Worm (Caenorhabditis elegans) whole organism, mixed stage, embryonic: ENCODE data around the gene H25P19.1.

Experiments
- M03D4.4 ChIP-seq: sonication (generic microtip); optimal IDR thresholded peaks from 2 replicates; lab custom pipeline; 2017; ENCODE audit warnings: mild to moderate bottlenecking, missing genetic modification characterization, missing compliant biosample characterization
- bed-3 ChIP-seq: fragments of 200-800 bp; sonication (Bioruptor generic); optimal IDR thresholded peaks from 3 replicates; lab custom pipeline; 2018; ENCODE audit warnings: mild to moderate bottlenecking, missing genetic modification characterization, moderate library complexity, missing compliant biosample characterization
- blmp-1 ChIP-seq: fragments of 150-350 bp; optimal IDR thresholded peaks from 2 replicates; lab custom pipeline; 2014; ENCODE audit warnings: missing biosample characterization, missing genetic modification characterization
- ceh-39 ChIP-seq: fragments of 150-350 bp; optimal IDR thresholded peaks from 2 replicates; lab custom pipeline; 2014; ENCODE audit warnings: missing biosample characterization, missing genetic modification characterization
- ceh-43 ChIP-seq: fragments of 200-800 bp; sonication (Bioruptor generic); optimal IDR thresholded peaks from 2 replicates; lab custom pipeline; 2018; ENCODE audit warnings: mild to moderate bottlenecking, missing genetic modification characterization, moderate library complexity, missing compliant biosample characterization
- ceh-83 ChIP-seq: fragments of 200-800 bp; sonication (Bioruptor generic); optimal IDR thresholded peaks from 2 replicates; lab custom pipeline; 2018; ENCODE audit warnings: mild to moderate bottlenecking, missing genetic modification characterization, missing compliant biosample characterization
- ces-1 ChIP-seq: fragments of 150-350 bp; optimal IDR thresholded peaks from 2 replicates; lab custom pipeline; 2014; ENCODE audit warnings: missing biosample characterization, missing genetic modification reagents, missing genetic modification characterization
- cnd-1 ChIP-seq: fragments of 200-800 bp; sonication (Bioruptor generic); optimal IDR thresholded peaks from 2 replicates; lab custom pipeline; 2018; ENCODE audit warnings: mild to moderate bottlenecking, missing genetic modification characterization, missing compliant biosample characterization
- drap-1 ChIP-seq: fragments of 200-800 bp; sonication (Bioruptor generic); optimal IDR thresholded peaks from 3 replicates; lab custom pipeline; 2018; ENCODE audit warnings: mild to moderate bottlenecking, missing genetic modification characterization, missing compliant biosample characterization
- elt-1 ChIP-seq: sonication (generic microtip); optimal IDR thresholded peaks from 2 replicates; lab custom pipeline; 2017; ENCODE audit warnings: missing genetic modification characterization, mild to moderate bottlenecking, missing compliant biosample characterization, antibody characterized with exemption, moderate library complexity, borderline replicate concordance; ENCODE audit not compliant: insufficient read depth
- elt-3 ChIP-seq: fragments of 150-350 bp; optimal IDR thresholded peaks from 2 replicates; lab custom pipeline; 2014; ENCODE audit warnings: missing biosample characterization, missing genetic modification characterization
- ham-2 ChIP-seq: fragments of 200-800 bp; sonication (Bioruptor generic); optimal IDR thresholded peaks from 2 replicates; lab custom pipeline; 2018; ENCODE audit warnings: mild to moderate bottlenecking, missing genetic modification characterization, missing compliant biosample characterization
- lin-13 ChIP-seq: fragments of 150-350 bp; optimal IDR thresholded peaks from 2 replicates; lab custom pipeline; 2014; ENCODE audit warnings: missing biosample characterization, missing genetic modification characterization
- lsy-2 ChIP-seq: fragments of 150-350 bp; optimal IDR thresholded peaks from 2 replicates; lab custom pipeline; 2014; ENCODE audit warnings: missing biosample characterization, missing genetic modification characterization
- mab-5 ChIP-seq: fragments of 150-350 bp; optimal IDR thresholded peaks from 2 replicates; lab custom pipeline; 2014; ENCODE audit warnings: missing biosample characterization, missing genetic modification characterization
- mep-1 ChIP-seq: fragments of 150-350 bp; optimal IDR thresholded peaks from 2 replicates; lab custom pipeline; 2017; ENCODE audit warnings: missing biosample characterization, missing genetic modification reagents, missing genetic modification characterization, inconsistent platforms
- mls-2 ChIP-seq: sonication (generic microtip); optimal IDR thresholded peaks from 2 replicates; lab custom pipeline; 2016; ENCODE audit warnings: mild to moderate bottlenecking, missing genetic modification characterization, moderate library complexity, missing compliant biosample characterization
- nhr-12 ChIP-seq: fragments of 150-350 bp; optimal IDR thresholded peaks from 2 replicates; lab custom pipeline; 2014; ENCODE audit warnings: missing biosample characterization, missing genetic modification characterization
- nhr-2 ChIP-seq: fragments of 150-350 bp; optimal IDR thresholded peaks from 2 replicates; lab custom pipeline; 2014; ENCODE audit warnings: missing biosample characterization, missing genetic modification characterization
- nhr-237 ChIP-seq: fragments of 150-350 bp; optimal IDR thresholded peaks from 2 replicates; lab custom pipeline; 2014; ENCODE audit warnings: missing biosample characterization, missing genetic modification characterization
- nhr-28 ChIP-seq: fragments of 150-350 bp; optimal IDR thresholded peaks from 2 replicates; lab custom pipeline; 2014; ENCODE audit warnings: missing biosample characterization, missing genetic modification characterization
- pha-4 ChIP-seq: fragments of 150-350 bp; optimal IDR thresholded peaks from 2 replicates; lab custom pipeline; 2018; ENCODE audit warnings: missing biosample characterization, missing genetic modification reagents, missing genetic modification characterization
- sem-2 ChIP-seq: fragments of 200-800 bp; sonication (Bioruptor generic); optimal IDR thresholded peaks from 2 replicates; lab custom pipeline; 2018; ENCODE audit warnings: mild to moderate bottlenecking, missing genetic modification characterization, missing compliant biosample characterization
- sptf-1 ChIP-seq: sonication (generic microtip); optimal IDR thresholded peaks from 2 replicates; lab custom pipeline; 2017; ENCODE audit warnings: mild to moderate bottlenecking, missing genetic modification characterization, moderate library complexity, missing compliant biosample characterization
- tbx-8 ChIP-seq: fragments of 200-800 bp; sonication (Bioruptor generic); optimal IDR thresholded peaks from 2 replicates; lab custom pipeline; 2018; ENCODE audit warnings: mild to moderate bottlenecking, missing genetic modification characterization, moderate library complexity, missing compliant biosample characterization
- unc-39 ChIP-seq: fragments of 150-350 bp; optimal IDR thresholded peaks from 2 replicates; lab custom pipeline; 2014; ENCODE audit warnings: missing biosample characterization, missing genetic modification characterization
- unc-62 ChIP-seq: fragments of 150-350 bp; optimal IDR thresholded peaks from 2 replicates; lab custom pipeline; 2014; ENCODE audit warnings: missing biosample characterization, missing genetic modification reagents, missing genetic modification characterization
- zip-8 ChIP-seq: fragments of 150-350 bp; optimal IDR thresholded peaks from 2 replicates; lab custom pipeline; 2014; ENCODE audit warnings: missing biosample characterization, missing genetic modification characterization
- ztf-11 ChIP-seq: fragments of 150-350 bp; optimal IDR thresholded peaks from 2 replicates; lab custom pipeline; 2014; ENCODE audit warnings: missing biosample characterization, missing genetic modification characterization

The H25P19.1 gene

ce11 chrV:654402-654801 is 33.1 kb upstream of the H25P19.1 start, which contains the start of gene srj-6:
Gene srj-6 (minus strand): TSS chrV:654502.
- TF ChIP-seq tbx-8 (GFP tag; lab: Kevin White, UChicago): no peak
- TF ChIP-seq bed-3 (GFP tag; lab: Kevin White, UChicago): no peak
- no peak for TF ChIP-seq blmp-1 (tag; lab: Kevin White, UChicago)
- TF ChIP-seq elt-3 (tag; lab: Kevin White, UChicago): no peak
- no peak for TF ChIP-seq sem-2 (GFP tag; lab: Kevin White, UChicago)
- no peak for TF ChIP-seq nhr-12 (tag; lab: Kevin White, UChicago)
- no peak for TF ChIP-seq ceh-43 (GFP tag; lab: Kevin White, UChicago)
- no peak for TF ChIP-seq mep-1
- no peak for TF ChIP-seq M03D4.4 (tag; lab: Kevin White, UChicago)
- TF ChIP-seq nhr-237 (tag; lab: Kevin White, UChicago): no peak
- TF ChIP-seq cnd-1 (tag; lab: Kevin White, UChicago): no peak
- no peak for TF ChIP-seq mls-2
- no peak for TF ChIP-seq nhr-2 (tag; lab: Kevin White, UChicago)
- TF ChIP-seq ceh-83 (GFP tag; lab: Kevin White, UChicago): no peak
- TF ChIP-seq drap-1 (GFP tag; lab: Kevin White, UChicago): no peak
- no peak for TF ChIP-seq zip-8 (tag; lab: Kevin White, UChicago)
- no peak for TF ChIP-seq ztf-11 (tag; lab: Kevin White, UChicago)

DNA sequence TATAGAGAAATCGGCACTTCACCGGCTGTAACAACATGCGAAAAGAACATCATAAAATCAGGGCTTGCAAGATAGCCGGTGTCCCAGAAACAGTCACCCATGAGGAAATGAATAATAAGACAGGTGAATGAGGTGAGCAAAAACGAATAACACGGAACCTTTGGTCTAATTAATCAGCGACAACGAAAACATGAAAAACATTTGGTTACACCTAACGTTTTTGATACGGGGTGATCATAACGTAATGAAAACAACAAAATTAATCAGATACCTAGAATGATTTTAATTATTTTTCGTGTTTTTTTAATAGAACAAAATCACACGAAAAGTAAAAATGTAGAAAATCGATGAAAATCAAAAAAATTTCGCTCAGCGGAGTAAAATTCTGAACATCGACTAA is 31.7 kb upstream of the H25P19.1 start, which contains the start of gene srh-245:
Gene srh-245, minus strand, starts transcription at position 101 of the 400 bp plus-strand sequence.
- no peak for TF ChIP-seq tbx-8 (GFP tag; lab: Kevin White, UChicago)
- no peak for TF ChIP-seq mab-5 (tag; lab: Kevin White, UChicago)
- no peak for TF ChIP-seq ces-1 (GFP tag; lab: Kevin White, UChicago)
- no peak for TF ChIP-seq M03D4.4 (tag; lab: Kevin White, UChicago)
- TF ChIP-seq pha-4 (tag; lab: Kevin White, UChicago): no peak
- TF ChIP-seq nhr-2 (tag; lab: Kevin White, UChicago): no peak
- TF ChIP-seq ham-2 (GFP tag; lab: Kevin White, UChicago): no peak
- TF ChIP-seq, all 35 proteins: peak for 0

DNA sequence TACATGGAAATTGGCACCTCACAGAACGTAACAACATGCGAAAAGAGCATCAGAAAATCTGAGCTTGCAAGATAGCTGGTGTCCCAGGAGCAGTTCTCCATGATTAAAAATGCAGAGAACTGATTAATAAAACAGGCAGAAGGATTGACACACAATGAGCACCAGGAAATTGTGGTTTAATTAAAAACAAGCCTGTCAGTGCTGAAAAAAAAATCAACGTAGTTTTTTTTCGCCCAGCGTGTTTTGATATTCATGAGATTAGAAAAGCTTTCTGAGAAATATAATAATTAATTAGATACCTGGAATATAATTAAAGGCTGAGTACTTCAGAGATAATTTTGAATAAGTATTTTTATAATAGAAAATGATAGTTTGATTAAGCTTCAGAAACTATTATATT is 29.8 kb upstream of the H25P19.1 start, which contains the start of gene srh-246:
Gene srh-246, minus strand, starts transcription at position 101 of the 400 bp plus-strand sequence.
- no peak for TF ChIP-seq sem-2 (GFP tag; lab: Kevin White, UChicago)

DNA sequence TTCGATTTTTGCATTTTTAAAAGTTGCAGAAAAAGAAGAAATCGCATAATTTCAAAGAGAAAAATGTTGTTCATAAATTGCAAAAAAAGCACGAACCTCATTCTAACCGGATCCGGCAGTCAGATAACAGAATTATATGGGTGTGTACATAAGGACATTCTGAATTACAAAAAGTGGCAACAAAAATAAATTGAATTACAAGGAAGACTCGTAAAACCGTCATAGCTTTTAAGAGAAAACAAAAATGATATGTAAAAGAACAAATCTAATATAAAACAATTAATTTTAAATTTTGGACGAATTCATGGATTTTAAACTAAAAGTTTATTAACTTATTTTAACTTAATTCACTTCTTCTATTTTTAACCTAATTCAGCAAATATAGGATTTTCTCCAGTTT is 27.3 kb upstream of the H25P19.1 start, which contains the start of gene F31F4.17:
Gene F31F4.17, minus strand, starts transcription at position 101 of the 400 bp plus-strand sequence.
- TF ChIP-seq ceh-83 (GFP tag; lab: Kevin White, UChicago) (no peak), sem-2 (GFP tag; lab: Kevin White, UChicago) (no peak), ceh-39 (no peak), blmp-1 (tag; lab: Kevin White, UChicago) (no peak), ces-1 (GFP tag; lab: Kevin White, UChicago) (no peak), unc-39 (tag; lab: Kevin White, UChicago) (no peak), lsy-2 (tag; lab: Kevin White, UChicago) (no peak), elt-3 (tag; lab: Kevin White, UChicago) (no peak), sptf-1 (no peak), lin-13 (tag; lab: Kevin White, UChicago) (no peak), ham-2 (GFP tag; lab: Kevin White, UChicago) (no peak), cnd-1 (tag; lab: Kevin White, UChicago) (no peak), ceh-43 (GFP tag; lab: Kevin White, UChicago) (no peak), nhr-12 (tag; lab: Kevin White, UChicago) (no peak), bed-3 (GFP tag; lab: Kevin White, UChicago) (no peak), mep-1 (no peak), nhr-28 (no peak)

DNA sequence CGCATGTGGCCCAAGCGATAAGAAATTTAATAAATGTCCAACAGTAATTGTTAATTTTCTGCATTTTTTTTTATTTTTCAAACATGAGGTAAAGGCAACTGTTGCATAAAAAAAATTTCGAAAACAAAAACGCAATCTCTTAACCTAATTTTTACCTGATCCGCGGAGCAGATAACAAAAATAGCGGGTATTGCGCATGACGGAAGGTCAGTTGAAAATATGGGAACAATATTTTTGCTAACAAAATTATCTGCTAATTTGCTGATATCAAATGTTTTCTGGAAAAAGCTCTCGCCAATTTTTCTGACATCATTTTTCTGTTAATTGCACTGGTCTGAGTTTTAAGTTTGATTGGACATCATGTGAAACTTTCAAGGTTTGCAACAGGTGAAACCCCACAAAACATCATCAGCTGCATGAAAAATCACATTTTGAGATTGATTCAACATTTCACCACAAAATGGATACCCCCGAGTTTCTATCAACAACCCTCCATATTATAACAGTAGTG is 23.1 kb upstream of the H25P19.1 start, which contains the start of the genes F31F4.11 and srh-266:
Gene F31F4.11, minus strand, starts transcription at position 101 of the 511 bp plus-strand sequence.
Gene srh-266, plus strand, starts transcription at position 461 of the 511 bp plus-strand sequence.
- TF ChIP-seq nhr-2 (tag; lab: Kevin White, UChicago): no peak
- TF ChIP-seq nhr-12 (tag; lab: Kevin White, UChicago): no peak
- no peak for TF ChIP-seq unc-62 (GFP tag; lab: Kevin White, UChicago)
- TF ChIP-seq cnd-1 (tag; lab: Kevin White, UChicago): no peak
- no peak for TF ChIP-seq elt-1
- TF ChIP-seq ztf-11 (tag; lab: Kevin White, UChicago): no peak
- no peak for TF ChIP-seq ceh-43 (GFP tag; lab: Kevin White, UChicago)
- TF ChIP-seq lsy-2 (tag; lab: Kevin White, UChicago): no peak
- TF ChIP-seq elt-3 (tag; lab: Kevin White, UChicago): no peak
- TF ChIP-seq ceh-83 (GFP tag; lab: Kevin White, UChicago): no peak
- no peak for TF ChIP-seq bed-3 (GFP tag; lab: Kevin White, UChicago)
- no peak for TF ChIP-seq drap-1 (GFP tag; lab: Kevin White, UChicago)
- TF ChIP-seq ces-1 (GFP tag; lab: Kevin White, UChicago): no peak
- TF ChIP-seq nhr-28: no peak
